Fruit fly (Drosophila melanogaster) whole organism, wandering third instar larva: Measurements from ENCODE around the gene PolE1.

Experiments
- OdsH ChIP-seq: fragments of 200-800 bp; sonication (Bioruptor generic); optimal IDR thresholded peaks from 2 replicates; lab custom pipeline; 2016; ENCODE audit warnings: missing biosample characterization, mild to moderate bottlenecking, missing genetic modification characterization
- dl ChIP-seq, 2 experiments: fragments of 175-275, 200-275 bp in 1 of 2; fragments of 200-275 bp in 1 of 2; sonication (Bioruptor generic); optimal IDR thresholded peaks; lab custom pipeline; 2018; ENCODE audit warnings: mild to moderate bottlenecking in 2 of 2, missing biosample characterization in 2 of 2, missing genetic modification characterization in 2 of 2, moderate library complexity in 2 of 2; ENCODE audit not compliant: partially characterized antibody in 2 of 2, insufficient read depth in 1 of 2
- h ChIP-seq: fragments of 200-800 bp; sonication (Bioruptor generic); optimal IDR thresholded peaks from 3 replicates; lab custom pipeline; 2016; ENCODE audit warnings: missing biosample characterization, mild to moderate bottlenecking, missing genetic modification characterization
- psq ChIP-seq: fragments of 200-800 bp; sonication (Bioruptor generic); optimal IDR thresholded peaks from 3 replicates; lab custom pipeline; 2017; ENCODE audit warnings: missing biosample characterization, mild to moderate bottlenecking, missing genetic modification characterization, moderate library complexity
- rgr ChIP-seq: fragments of 200-800 bp; sonication (Bioruptor generic); optimal IDR thresholded peaks from 3 replicates; lab custom pipeline; 2016; ENCODE audit warnings: missing biosample characterization, mild to moderate bottlenecking, missing genetic modification characterization

DNA sequence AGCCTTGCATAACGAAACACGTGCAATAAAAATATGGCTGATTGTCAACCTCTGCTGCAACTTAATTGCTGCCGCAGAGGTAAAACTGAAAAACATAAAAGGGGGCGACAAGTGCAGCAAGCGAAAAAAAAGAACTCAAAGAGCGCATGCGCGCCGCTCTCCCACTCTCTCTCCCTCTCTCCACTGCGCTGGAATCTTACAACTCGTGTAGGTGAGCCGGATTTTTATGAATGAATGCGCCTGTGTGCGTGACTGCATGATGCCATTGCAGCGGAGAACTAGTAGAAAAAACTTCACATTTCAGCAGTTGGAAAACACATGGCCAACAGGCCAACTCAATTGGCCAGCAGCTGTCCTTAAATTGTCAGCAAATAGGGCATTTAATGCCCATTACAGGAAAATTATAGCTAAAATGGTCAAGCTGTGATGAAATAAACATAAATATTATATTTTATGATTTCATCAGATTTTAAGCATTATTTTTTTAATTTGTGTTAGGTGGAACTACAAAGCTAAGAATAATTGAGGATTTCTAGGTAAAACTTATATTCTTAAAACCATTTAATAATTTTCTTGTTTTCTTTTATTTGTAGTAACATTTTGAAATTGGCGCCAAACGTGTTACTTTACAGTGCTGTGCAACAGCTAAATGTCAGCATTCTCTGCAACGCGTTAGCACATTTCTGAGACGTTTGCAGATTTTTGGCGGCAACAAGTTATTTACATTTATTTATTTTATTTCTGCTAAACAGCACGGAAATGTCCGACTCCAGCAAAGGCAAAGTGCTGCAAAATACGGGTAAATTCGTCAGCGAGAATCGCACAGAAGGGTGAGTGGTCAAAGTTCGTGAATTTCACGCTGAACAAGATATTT is at the start of gene PolE1:
- TF ChIP-seq OdsH (GFP tag; lab: Kevin White, UChicago), result peak; percentile 8
- TF ChIP-seq dl (GFP tag; optimal IDR thresholded peaks at IDR 0.05; lab: Kevin White, UChicago; ENCODE audit: insufficient read depth in 1 of 2, partially characterized antibody in 2 of 2), result peak in 1 of 2 experiments; percentile 9
- peak; percentile 24 for TF ChIP-seq h (GFP tag; lab: Kevin White, UChicago)
- peak; percentile 47 for TF ChIP-seq rgr
- no peak for TF ChIP-seq psq (GFP tag; lab: Kevin White, UChicago)
